Worm (Caenorhabditis elegans): ENCODE measurements around the gene F14D7.2.

DNA sequence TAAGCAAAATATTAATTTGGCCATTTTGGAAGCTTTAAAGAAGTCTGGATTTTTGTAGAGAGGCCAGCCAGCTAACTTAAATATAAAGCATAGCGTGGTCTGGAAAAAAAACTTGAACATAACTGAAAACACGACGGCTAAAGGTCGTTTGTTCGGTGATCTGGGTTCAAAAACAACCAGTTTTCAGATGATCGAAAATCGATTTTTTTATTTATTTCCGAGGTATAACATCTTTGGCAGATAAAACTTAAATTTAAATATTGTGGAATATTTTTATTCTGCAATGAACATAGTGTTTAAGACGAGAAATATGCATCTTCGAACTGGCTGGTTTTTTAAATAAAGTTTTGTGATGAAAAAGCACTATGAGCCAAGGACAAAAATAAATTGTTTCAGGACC, 24.9 kb downstream of the F14D7.2 start, which contains the start of gene F40G12.4:
- TF ChIP-seq ztf-4 (tag; optimal IDR thresholded peaks at IDR 0.05) (no peak), skn-1 (tag; optimal IDR thresholded peaks at IDR 0.05) (no peak), elt-3 (tag; optimal IDR thresholded peaks at IDR 0.05) (no peak), ama-1 (optimal IDR thresholded peaks at IDR 0.05) (no peak), elt-1 (tag; optimal IDR thresholded peaks at IDR 0.05) (no peak)
